Worm (Caenorhabditis elegans): Measurements from ENCODE around the gene F12A10.1.

DNA sequence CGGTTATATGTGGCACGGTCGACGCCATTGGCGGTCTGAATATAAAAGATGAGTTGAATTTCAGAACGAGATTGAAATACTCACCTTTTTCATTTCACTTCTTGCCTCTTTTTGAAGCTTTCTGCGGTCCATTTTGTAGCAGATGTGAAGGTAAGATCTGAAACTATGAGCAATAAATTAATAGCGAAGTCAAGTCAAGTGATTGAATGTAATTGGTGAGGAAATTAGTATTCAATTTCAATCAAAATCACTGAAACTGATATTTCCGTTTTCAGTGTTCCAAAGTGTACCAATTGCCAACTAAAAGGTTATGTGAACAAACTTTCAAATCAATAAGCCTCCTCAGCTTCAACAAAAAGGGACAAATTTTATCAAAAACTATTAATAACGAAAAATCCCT, 45.3 kb downstream of the F12A10.1 start, which contains the start of gene C17C3.24:
- no peak for TF ChIP-seq ceh-24 (tag; optimal IDR thresholded peaks at IDR 0.05)
- no peak for TF ChIP-seq sox-4 (tag; optimal IDR thresholded peaks at IDR 0.05)
- TF ChIP-seq unc-42 (tag; optimal IDR thresholded peaks at IDR 0.05): no peak
- TF ChIP-seq hlh-30 (tag; optimal IDR thresholded peaks at IDR 0.05; ENCODE audit: insufficient read depth): no peak
- no peak for TF ChIP-seq madf-2 (tag; optimal IDR thresholded peaks at IDR 0.05)
- TF ChIP-seq ceh-9 (tag; optimal IDR thresholded peaks at IDR 0.05): no peak

All from whole organism, late embryonic.